Fruit fly (Drosophila melanogaster): ENCODE data around the gene CG7246.

DNA sequence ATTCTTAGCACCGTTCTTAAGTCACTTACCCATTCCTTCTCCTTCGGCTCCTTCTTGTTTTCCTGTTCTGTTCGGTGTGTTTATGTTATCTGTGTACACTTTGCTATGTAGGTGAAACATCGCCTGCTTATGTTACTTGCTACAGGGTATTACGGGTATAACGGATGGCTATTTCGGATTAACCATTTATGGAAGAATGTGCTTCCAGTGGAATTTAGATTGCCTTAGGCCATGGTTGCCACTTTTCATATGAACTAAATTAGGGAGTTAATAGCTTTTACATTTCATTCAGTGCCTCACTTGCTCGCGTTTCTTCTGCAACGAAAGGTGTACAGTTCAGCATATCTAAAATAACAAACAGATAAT lies 32.5 kb downstream of the CG7246 start:
- no peak for TF ChIP-seq CG11085 (GFP tag; IDR thresholded peaks at IDR 0.05)
- peak in 1 of 3 experiments; percentile 37 for TF ChIP-seq lola (GFP tag; optimal IDR thresholded peaks at IDR 0.05)
- TF ChIP-seq pan (optimal IDR thresholded peaks at IDR 0.05), result peak in 1 of 2 experiments; percentile 29
- peak in 1 of 2 experiments; percentile 28 for TF ChIP-seq pan (GFP tag; optimal IDR thresholded peaks at IDR 0.05 in 1 of 2, IDR thresholded peaks at IDR 0.05 in 1 of 2)
